Worm (Caenorhabditis elegans): ENCODE data around the gene cyp-33C1.

- TF ChIP-seq daf-19 (GFP tag; conservative IDR thresholded peaks at IDR 0.05), result no peak
- TF ChIP-seq daf-12 (tag; optimal IDR thresholded peaks at IDR 0.05), result no peak
- TF ChIP-seq gei-8 (GFP tag; optimal IDR thresholded peaks at IDR 0.05), result no peak
- TF ChIP-seq aly-2 (tag; optimal IDR thresholded peaks at IDR 0.05), result no peak
- TF ChIP-seq snpc-4 (tag; optimal IDR thresholded peaks at IDR 0.05), result no peak
- no peak for TF ChIP-seq mdl-1 (tag; optimal IDR thresholded peaks at IDR 0.05)
- TF ChIP-seq zip-2 (tag; optimal IDR thresholded peaks at IDR 0.05), result no peak
- TF ChIP-seq arid-1 (GFP tag; conservative IDR thresholded peaks at IDR 0.05), result no peak
- no peak for TF ChIP-seq egl-27 (tag; optimal IDR thresholded peaks at IDR 0.05)
These were observed 45.0 kb upstream of the cyp-33C1 start for ce11 chrV:2134340-2134739.
